Worm (Caenorhabditis elegans): ENCODE results near the gene str-144.

DNA sequence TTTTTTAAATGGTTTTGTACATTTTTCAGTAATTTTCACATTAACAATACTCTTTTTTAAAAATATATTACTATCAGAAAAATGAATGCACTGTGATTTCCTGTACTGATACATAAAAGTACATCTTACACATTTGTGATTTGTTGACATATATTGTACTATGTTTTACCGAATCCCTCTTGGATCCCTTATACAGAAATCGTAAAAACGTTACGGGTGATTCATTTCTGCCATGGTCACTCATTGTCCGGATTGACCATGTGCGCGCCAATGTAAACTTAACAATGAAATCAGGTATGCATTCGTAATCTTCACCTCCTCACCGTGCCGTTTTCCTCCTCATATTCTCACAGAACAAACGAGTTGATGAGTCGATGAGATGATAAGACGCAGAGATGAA lies 17.8 kb downstream of the str-144 start, which contains the start of gene ZC513.2:
- TF ChIP-seq hnd-1 (tag; optimal IDR thresholded peaks at IDR 0.05) = no peak
- TF ChIP-seq ama-1 (optimal IDR thresholded peaks at IDR 0.05) = no peak
- TF ChIP-seq flt-1 (GFP tag; IDR thresholded peaks at IDR 0.05) = no peak
- no peak for TF ChIP-seq hmbx-1 (tag; optimal IDR thresholded peaks at IDR 0.05)
- TF ChIP-seq tbx-11 (GFP tag; IDR thresholded peaks at IDR 0.05) = no peak

Measured in whole organism, early embryonic.